Fruit fly (Drosophila melanogaster) whole organism, embryonic: ENCODE data around the gene CG5515.

Source experiments
- Asciz ChIP-seq: fragments of 200-800 bp; sonication (Bioruptor generic); optimal IDR thresholded peaks from 2 replicates; lab custom pipeline; 2017; ENCODE audit warnings: missing biosample characterization, mild to moderate bottlenecking, missing genetic modification characterization, missing genetic modification reagents
- Awh ChIP-seq: fragments of 200-800 bp; sonication (Bioruptor generic); IDR thresholded peaks from 2 replicates; pipeline ENCODE4, ENCODE4 v1.3.6; 2022; ENCODE audit warnings: missing biosample characterization, missing genetic modification characterization
- Bgb ChIP-seq: fragments of 200-800 bp; sonication (Bioruptor generic); IDR thresholded peaks from 2 replicates; pipeline ENCODE4 v1.3.6; 2022; ENCODE audit warnings: missing biosample characterization, missing genetic modification characterization; ENCODE audit not compliant: partially characterized antibody
- CG1024 ChIP-seq: fragments of 200-800 bp; sonication (Bioruptor generic); IDR thresholded peaks from 2 replicates; pipeline ENCODE4 v1.3.6; 2022; ENCODE audit warnings: missing biosample characterization, missing genetic modification characterization
- CG11504 ChIP-seq: fragments of 200-800 bp; sonication (Bioruptor generic); optimal IDR thresholded peaks from 3 replicates; lab custom pipeline; 2019; ENCODE audit warnings: missing biosample characterization, mild to moderate bottlenecking, missing genetic modification characterization, moderate library complexity
- CG12391 ChIP-seq: fragments of 200-800 bp; sonication (Bioruptor generic); optimal IDR thresholded peaks from 3 replicates; lab custom pipeline; 2018; ENCODE audit warnings: missing biosample characterization, mild to moderate bottlenecking, missing genetic modification characterization, moderate library complexity
- CG12659 ChIP-seq: fragments of 200-800 bp; sonication (Bioruptor generic); optimal IDR thresholded peaks from 3 replicates; lab custom pipeline; 2017; ENCODE audit warnings: mild to moderate bottlenecking, missing biosample characterization, missing genetic modification reagents, missing genetic modification characterization
- CG16779 ChIP-seq: fragments of 200-800 bp; sonication (Bioruptor generic); IDR thresholded peaks from 2 replicates; pipeline ENCODE4 v1.3.6; 2022; ENCODE audit warnings: missing biosample characterization, missing genetic modification characterization
- CG16815 ChIP-seq: fragments of 200-800 bp; sonication (Bioruptor generic); optimal IDR thresholded peaks from 3 replicates; lab custom pipeline; 2017; ENCODE audit warnings: missing biosample characterization, mild to moderate bottlenecking, missing genetic modification characterization
- CG43689 ChIP-seq: fragments of 200-800 bp; sonication (Bioruptor generic); IDR thresholded peaks from 2 replicates; pipeline ENCODE4 v1.3.6; 2022; ENCODE audit warnings: missing biosample characterization, missing genetic modification characterization
- CG6689 ChIP-seq: fragments of 200-800 bp; sonication (Bioruptor generic); IDR thresholded peaks from 2 replicates; pipeline ENCODE4 v1.3.6; 2022; ENCODE audit warnings: missing biosample characterization, missing genetic modification characterization
- CG6791 ChIP-seq: fragments of 200-800 bp; sonication (Bioruptor generic); IDR thresholded peaks from 3 replicates; pipeline ENCODE4 v1.3.6; 2022; ENCODE audit warnings: missing biosample characterization, missing genetic modification characterization; ENCODE audit not compliant: partially characterized antibody
- CG7357 ChIP-seq: fragments of 200-800 bp; sonication (Bioruptor generic); IDR thresholded peaks from 3 replicates; pipeline ENCODE4 v1.3.6; 2022; ENCODE audit warnings: missing biosample characterization, missing genetic modification characterization
- CG7745 ChIP-seq: fragments of 200-800 bp; sonication (Bioruptor generic); optimal IDR thresholded peaks from 2 replicates; lab custom pipeline; 2018; ENCODE audit warnings: missing biosample characterization, mild to moderate bottlenecking, missing genetic modification characterization, moderate library complexity
- CG8359 ChIP-seq: fragments of 200-800 bp; sonication (Bioruptor generic); optimal IDR thresholded peaks from 2 replicates; lab custom pipeline; 2017; ENCODE audit warnings: missing biosample characterization, mild to moderate bottlenecking, missing genetic modification characterization, borderline replicate concordance
- CG9727 ChIP-seq: fragments of 200-800 bp; sonication (Bioruptor generic); optimal IDR thresholded peaks from 3 replicates; lab custom pipeline; 2017; ENCODE audit warnings: missing biosample characterization, mild to moderate bottlenecking, missing genetic modification characterization
- Dad ChIP-seq: fragments of 200-800 bp; sonication (Bioruptor generic); optimal IDR thresholded peaks from 3 replicates; lab custom pipeline; 2016; ENCODE audit warnings: missing biosample characterization, missing genetic modification characterization
- Hr3 ChIP-seq: fragments of 200-800 bp; sonication (Bioruptor generic); optimal IDR thresholded peaks from 3 replicates; lab custom pipeline; 2016; ENCODE audit warnings: missing biosample characterization, missing genetic modification characterization
- Lhr ChIP-seq: fragments of 200-800 bp; sonication (Bioruptor generic); optimal IDR thresholded peaks from 3 replicates; lab custom pipeline; 2017; ENCODE audit warnings: mild to moderate bottlenecking, missing biosample characterization, missing genetic modification reagents, missing genetic modification characterization
- Mrtf ChIP-seq: fragments of 200-800 bp; sonication (Bioruptor generic); IDR thresholded peaks from 3 replicates; pipeline ENCODE4 v1.3.6; 2022; ENCODE audit warnings: missing biosample characterization, missing genetic modification characterization
- Myb ChIP-seq: fragments of 200-800 bp; sonication (Bioruptor generic); optimal IDR thresholded peaks from 2 replicates; lab custom pipeline; 2016; ENCODE audit warnings: missing biosample characterization, missing genetic modification characterization
- Oli ChIP-seq: fragments of 200-800 bp; sonication (Bioruptor generic); optimal IDR thresholded peaks from 2 replicates; lab custom pipeline; 2018; ENCODE audit warnings: missing biosample characterization, mild to moderate bottlenecking, missing genetic modification characterization, moderate library complexity
- Ptx1 ChIP-seq: fragments of 200-800 bp; sonication (Bioruptor generic); IDR thresholded peaks from 2 replicates; pipeline ENCODE4 v1.3.6; 2022; ENCODE audit warnings: missing biosample characterization, missing genetic modification characterization
- Ssrp ChIP-seq: fragments of 200-800 bp; sonication (Bioruptor generic); optimal IDR thresholded peaks from 2 replicates; lab custom pipeline; 2018; ENCODE audit warnings: missing biosample characterization, mild to moderate bottlenecking, missing genetic modification characterization, moderate library complexity
- ab ChIP-seq: fragments of 200-800 bp; sonication (Bioruptor generic); optimal IDR thresholded peaks from 2 replicates; lab custom pipeline; 2016; ENCODE audit warnings: missing biosample characterization, missing genetic modification characterization
- ash1 ChIP-seq: fragments of 200-800 bp; sonication (Bioruptor generic); optimal IDR thresholded peaks from 2 replicates; lab custom pipeline; 2018; ENCODE audit warnings: missing biosample characterization, mild to moderate bottlenecking, missing genetic modification characterization
- az2 ChIP-seq: fragments of 200-800 bp; sonication (Bioruptor generic); optimal IDR thresholded peaks from 3 replicates; lab custom pipeline; 2016; ENCODE audit warnings: missing biosample characterization, missing genetic modification characterization
- bbx ChIP-seq: fragments of 200-800 bp; sonication (Bioruptor generic); IDR thresholded peaks from 2 replicates; pipeline ENCODE4 v1.3.6; 2022; ENCODE audit warnings: missing biosample characterization, missing genetic modification characterization; ENCODE audit not compliant: partially characterized antibody
- crc ChIP-seq: fragments of 200-800 bp; sonication (Bioruptor generic); optimal IDR thresholded peaks from 2 replicates; lab custom pipeline; 2016; ENCODE audit warnings: missing biosample characterization, missing genetic modification characterization
- cwo ChIP-seq: fragments of 200-800 bp; sonication (Bioruptor generic); optimal IDR thresholded peaks from 3 replicates; lab custom pipeline; 2017; ENCODE audit warnings: missing biosample characterization, missing genetic modification characterization, mild to moderate bottlenecking, moderate library complexity, missing genetic modification reagents
- dan ChIP-seq: fragments of 200-800 bp; sonication (Bioruptor generic); IDR thresholded peaks from 2 replicates; pipeline ENCODE4 v1.3.6; 2022; ENCODE audit warnings: missing biosample characterization, missing genetic modification characterization
- dmrt99B ChIP-seq: fragments of 200-800 bp; sonication (Bioruptor generic); optimal IDR thresholded peaks from 2 replicates; lab custom pipeline; 2018; ENCODE audit warnings: missing biosample characterization, mild to moderate bottlenecking, missing genetic modification characterization, moderate library complexity
- her ChIP-seq: fragments of 200-800 bp; sonication (Bioruptor generic); optimal IDR thresholded peaks from 2 replicates; lab custom pipeline; 2016; ENCODE audit warnings: missing biosample characterization, missing genetic modification characterization
- jigr1 ChIP-seq: fragments of 200-800 bp; sonication (Bioruptor generic); IDR thresholded peaks from 3 replicates; pipeline ENCODE4 v1.3.6; 2022; ENCODE audit warnings: missing biosample characterization, missing genetic modification characterization
- lab ChIP-seq: fragments of 200-800 bp; sonication (Bioruptor generic); optimal IDR thresholded peaks from 3 replicates; lab custom pipeline; 2017; ENCODE audit warnings: missing biosample characterization, missing genetic modification characterization, mild to moderate bottlenecking, moderate library complexity, missing genetic modification reagents
- lola ChIP-seq, 3 experiments: fragments of >200 bp in 2 of 3; fragments of 200-800 bp in 1 of 3; sonication (Bioruptor generic) in 1 of 3; optimal IDR thresholded peaks; 2 replicates each; lab custom pipeline; 2017 to 2019; ENCODE audit warnings: missing biosample characterization in 3 of 3, missing genetic modification characterization in 3 of 3, mild to moderate bottlenecking in 1 of 3, moderate library complexity in 1 of 3
- maf-S ChIP-seq: fragments of 200-800 bp; sonication (Bioruptor generic); optimal IDR thresholded peaks from 2 replicates; lab custom pipeline; 2016; ENCODE audit warnings: missing biosample characterization, missing genetic modification characterization
- nau ChIP-seq: fragments of 200-800 bp; sonication (Bioruptor generic); optimal IDR thresholded peaks from 3 replicates; lab custom pipeline; 2017; ENCODE audit warnings: missing biosample characterization, mild to moderate bottlenecking, missing genetic modification characterization, missing genetic modification reagents
- nmo ChIP-seq: fragments of 200-800 bp; sonication (Bioruptor generic); optimal IDR thresholded peaks from 2 replicates; lab custom pipeline; 2018; ENCODE audit warnings: missing biosample characterization, mild to moderate bottlenecking, missing genetic modification characterization, moderate library complexity
- odd ChIP-seq: fragments of 200-800 bp; sonication (Bioruptor generic); optimal IDR thresholded peaks from 2 replicates; lab custom pipeline; 2017; ENCODE audit warnings: missing biosample characterization, mild to moderate bottlenecking, missing genetic modification characterization
- phol ChIP-seq: fragments of 200-800 bp; sonication (Bioruptor generic); optimal IDR thresholded peaks from 3 replicates; lab custom pipeline; 2018; ENCODE audit warnings: missing biosample characterization, mild to moderate bottlenecking, missing genetic modification characterization, moderate library complexity
- salm ChIP-seq: fragments of 200-800 bp; sonication (Bioruptor generic); optimal IDR thresholded peaks from 2 replicates; lab custom pipeline; 2018; ENCODE audit warnings: missing biosample characterization, mild to moderate bottlenecking, missing genetic modification characterization
- shn ChIP-seq: fragments of 200-800 bp; sonication (Bioruptor generic); optimal IDR thresholded peaks from 3 replicates; lab custom pipeline; 2016; ENCODE audit warnings: missing biosample characterization, missing genetic modification characterization
- sisA ChIP-seq: fragments of 200-800 bp; sonication (Bioruptor generic); IDR thresholded peaks from 2 replicates; pipeline ENCODE4 v1.3.6; 2022; ENCODE audit warnings: missing biosample characterization, missing genetic modification characterization
- stc ChIP-seq: fragments of 200-800 bp; sonication (Bioruptor generic); IDR thresholded peaks from 2 replicates; pipeline ENCODE4 v1.3.6; 2022; ENCODE audit warnings: missing biosample characterization, missing genetic modification characterization
- tio ChIP-seq: fragments of 200-800 bp; sonication (Bioruptor generic); optimal IDR thresholded peaks from 2 replicates; lab custom pipeline; 2017; ENCODE audit warnings: missing biosample characterization, missing genetic modification characterization, inconsistent platforms
- vnd ChIP-seq: fragments of 200-800 bp; sonication (Bioruptor generic); IDR thresholded peaks from 3 replicates; pipeline ENCODE4 v1.3.6; 2022; ENCODE audit warnings: missing biosample characterization, missing genetic modification characterization; ENCODE audit not compliant: partially characterized antibody
- wdn ChIP-seq: fragments of 200-800 bp; sonication (Bioruptor generic); IDR thresholded peaks from 2 replicates; pipeline ENCODE4 v1.3.6; 2022; ENCODE audit warnings: missing biosample characterization, missing genetic modification characterization
- yki ChIP-seq: fragments of >200 bp; optimal IDR thresholded peaks from 3 replicates; lab custom pipeline; 2018
- zen2 ChIP-seq: fragments of 200-800 bp; sonication (Bioruptor generic); IDR thresholded peaks from 3 replicates; pipeline ENCODE4 v1.3.6; 2022; ENCODE audit warnings: missing biosample characterization, missing genetic modification characterization; ENCODE audit not compliant: partially characterized antibody
- zfh1 ChIP-seq: fragments of 200-800 bp; sonication (Bioruptor generic); IDR thresholded peaks from 3 replicates; pipeline ENCODE4 v1.3.6; 2022; ENCODE audit warnings: missing biosample characterization, missing genetic modification characterization

CG5515 gene

DNA sequence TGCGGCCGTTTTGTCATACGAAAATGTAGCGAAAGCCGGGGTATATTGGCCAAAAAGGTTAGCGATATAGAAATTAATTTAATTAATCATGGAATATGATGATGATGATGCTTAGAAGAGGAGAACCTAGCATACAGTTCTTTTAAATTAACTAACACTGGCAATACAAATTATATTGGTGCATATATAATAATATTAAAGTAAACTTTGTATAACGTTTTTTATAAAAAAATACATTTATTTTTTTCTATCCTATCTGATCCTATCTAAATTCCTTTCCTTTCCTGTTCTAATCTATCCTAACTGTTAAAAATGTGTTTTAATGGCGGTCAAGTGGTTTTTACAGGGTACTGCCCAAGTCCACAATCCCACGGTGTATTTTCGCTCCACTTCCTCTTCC is 17.2 kb upstream of the CG5515 start (continued):
- TF ChIP-seq sisA (0 out of 2 replicates have a peak, but pooled peaks have one; percentile 24), CG16779 (GFP tag; lab: Robert Waterston, UW) (no peak), shn (no peak), her (GFP tag; lab: Kevin White, UChicago) (no peak), ash1 (GFP tag; lab: Kevin White, UChicago) (no peak), vnd (GFP tag; lab: Robert Waterston, UW) (no peak), Mrtf (no peak), zen2 (GFP tag; lab: Robert Waterston, UW) (no peak), Awh (GFP tag; lab: Robert Waterston, UW) (no peak), CG9727 (no peak), az2 (GFP tag; lab: Kevin White, UChicago) (peak; percentile 22), nau (peak; percentile 26), crc (GFP tag; lab: Kevin White, UChicago) (no peak), Ssrp (peak; percentile 38), phol (peak; percentile 66), CG16815 (GFP tag; lab: Kevin White, UChicago) (no peak), Bgb (GFP tag; lab: Robert Waterston, UW) (no peak), wdn (no peak), tio (GFP tag; lab: Kevin White, UChicago) (peak; percentile 11), stc (GFP tag; lab: Robert Waterston, UW) (no peak), Asciz (GFP tag; lab: Kevin White, UChicago) (peak; percentile 47), lab (GFP tag; lab: Kevin White, UChicago) (no peak), odd (GFP tag; lab: Kevin White, UChicago) (peak; percentile 10), CG8359 (GFP tag; lab: Kevin White, UChicago) (no peak), CG7745 (no peak), CG12659 (GFP tag; lab: Kevin White, UChicago) (peak; percentile 27), CG12391 (tag; lab: Kevin White, UChicago) (peak; percentile 38), Myb (no peak), cwo (GFP tag; lab: Kevin White, UChicago) (no peak), salm (tag; lab: Kevin White, UChicago) (no peak), lola (GFP tag; optimal IDR thresholded peaks at IDR 0.05; lab: Kevin White, UChicago) (no peak), jigr1 (GFP tag; lab: Robert Waterston, UW) (0 out of 3 replicates have a peak, but pooled peaks have one; percentile 23), CG7357 (GFP tag; lab: Robert Waterston, UW) (no peak), bbx (GFP tag; lab: Robert Waterston, UW) (no peak), dmrt99B (tag; lab: Kevin White, UChicago) (peak; percentile 74), CG11504 (peak; percentile 78), ab (no peak), CG1024 (GFP tag; lab: Robert Waterston, UW) (no peak), CG43689 (no peak), Oli (peak; percentile 72), zfh1 (peak; percentile 13; the same call in 1 of the 3 replicates), yki (lab: Kevin White, UChicago) (no peak), Hr3 (GFP tag; lab: Kevin White, UChicago) (peak; percentile 23), dan (GFP tag; lab: Robert Waterston, UW) (no peak), Lhr (no peak), maf-S (no peak), CG6689 (peak; percentile 38; the same call in 1 of the 2 replicates), Ptx1 (GFP tag; lab: Robert Waterston, UW) (peak; percentile 52; the same call in 1 of the 2 replicates), nmo (GFP tag; lab: Kevin White, UChicago) (peak; percentile 54), CG6791 (GFP tag; lab: Robert Waterston, UW) (no peak), Dad (GFP tag; lab: Kevin White, UChicago) (no peak)
